Fruit fly (Drosophila melanogaster) whole organism, prepupa: ENCODE data around the gene snRNP-U1-C.

Source experiments
- CG10669 ChIP-seq: fragments of 200-800 bp; sonication (Bioruptor generic); optimal IDR thresholded peaks from 3 replicates; lab custom pipeline; 2018; ENCODE audit warnings: missing biosample characterization, mild to moderate bottlenecking, missing genetic modification characterization, moderate library complexity
- CG11294 ChIP-seq: fragments of 200-800 bp; sonication (Bioruptor generic); IDR thresholded peaks from 2 replicates; pipeline ENCODE4 v1.3.6; 2022; ENCODE audit warnings: missing biosample characterization, missing genetic modification characterization
- CG11762 ChIP-seq: fragments of 200-800 bp; sonication (Bioruptor generic); optimal IDR thresholded peaks from 3 replicates; lab custom pipeline; 2016; ENCODE audit warnings: missing biosample characterization, missing genetic modification characterization; ENCODE audit not compliant: insufficient read depth
- CG15336 ChIP-seq: fragments of 200-800 bp; sonication (Bioruptor generic); IDR thresholded peaks from 2 replicates; pipeline ENCODE4 v1.3.6; 2022; ENCODE audit warnings: missing biosample characterization, missing genetic modification characterization
- CG3032 ChIP-seq: fragments of 200-800 bp; optimal IDR thresholded peaks from 2 replicates; lab custom pipeline; 2019; ENCODE audit warnings: missing biosample characterization, mild to moderate bottlenecking, missing genetic modification characterization, moderate library complexity
- CG34406 ChIP-seq: fragments of 200-800 bp; sonication (Bioruptor generic); optimal IDR thresholded peaks from 3 replicates; lab custom pipeline; 2016; ENCODE audit warnings: missing biosample characterization, missing genetic modification characterization
- CG3919 ChIP-seq: fragments of 200-800 bp; sonication (Bioruptor generic); optimal IDR thresholded peaks from 3 replicates; lab custom pipeline; 2016; ENCODE audit warnings: missing biosample characterization, missing genetic modification characterization
- CG6163 ChIP-seq: fragments of 200-800 bp; sonication (Bioruptor generic); IDR thresholded peaks from 3 replicates; pipeline ENCODE4 v1.3.6; 2022; ENCODE audit warnings: missing biosample characterization, missing genetic modification characterization
- CG6276 ChIP-seq: fragments of 200-800 bp; sonication (Bioruptor generic); optimal IDR thresholded peaks from 2 replicates; lab custom pipeline; 2017; ENCODE audit warnings: missing biosample characterization, mild to moderate bottlenecking, missing genetic modification characterization
- CG6792 ChIP-seq: fragments of 200-800 bp; sonication (Bioruptor generic); optimal IDR thresholded peaks from 3 replicates; lab custom pipeline; 2016; ENCODE audit warnings: missing biosample characterization, missing genetic modification characterization
- CG6808 ChIP-seq: fragments of 200-800 bp; sonication (Bioruptor generic); optimal IDR thresholded peaks from 3 replicates; lab custom pipeline; 2017; ENCODE audit warnings: missing biosample characterization, missing genetic modification characterization, mild to moderate bottlenecking, moderate library complexity, missing genetic modification reagents
- CG6854 ChIP-seq: fragments of 200-800 bp; sonication (Bioruptor generic); optimal IDR thresholded peaks from 2 replicates; lab custom pipeline; 2017; ENCODE audit warnings: missing biosample characterization, mild to moderate bottlenecking, missing genetic modification characterization
- CG7368 ChIP-seq: fragments of 200-800 bp; sonication (Bioruptor generic); optimal IDR thresholded peaks from 3 replicates; lab custom pipeline; 2016; ENCODE audit warnings: missing biosample characterization, missing genetic modification characterization
- CG8119 ChIP-seq: fragments of 200-800 bp; sonication (Bioruptor generic); IDR thresholded peaks from 3 replicates; pipeline ENCODE4 v1.3.6; 2022; ENCODE audit warnings: missing biosample characterization, missing genetic modification characterization
- CG8319 ChIP-seq: fragments of 200-800 bp; sonication (Bioruptor generic); optimal IDR thresholded peaks from 3 replicates; lab custom pipeline; 2016; ENCODE audit warnings: missing biosample characterization, missing genetic modification characterization
- CG9139 ChIP-seq: fragments of 200-800 bp; sonication (Bioruptor generic); optimal IDR thresholded peaks from 3 replicates; lab custom pipeline; 2017; ENCODE audit warnings: missing biosample characterization, mild to moderate bottlenecking, missing genetic modification characterization
- Eip75B ChIP-seq: fragments of 200-800 bp; sonication (Bioruptor generic); optimal IDR thresholded peaks from 3 replicates; lab custom pipeline; 2016; ENCODE audit warnings: missing biosample characterization, missing genetic modification characterization
- Eip78C ChIP-seq: fragments of 200-800 bp; sonication (Bioruptor generic); peaks from one replicate; lab custom pipeline; 2016; ENCODE audit warnings: missing biosample characterization, missing genetic modification characterization
- Eip93F ChIP-seq: fragments of 200-800 bp; sonication (Bioruptor generic); optimal IDR thresholded peaks from 2 replicates; lab custom pipeline; 2016; ENCODE audit warnings: missing biosample characterization, mild to moderate bottlenecking, missing genetic modification characterization
- Ets21C ChIP-seq: fragments of 200-800 bp; sonication (Bioruptor generic); optimal IDR thresholded peaks from 3 replicates; lab custom pipeline; 2016; ENCODE audit warnings: missing biosample characterization, missing genetic modification characterization
- Ets96B ChIP-seq: fragments of 200-800 bp; optimal IDR thresholded peaks from 2 replicates; lab custom pipeline; 2019; ENCODE audit warnings: missing biosample characterization, mild to moderate bottlenecking, missing genetic modification characterization, moderate library complexity
- Gug ChIP-seq: fragments of 200-800 bp; sonication (Bioruptor generic); IDR thresholded peaks from 2 replicates; pipeline ENCODE4 v1.3.6; 2022; ENCODE audit warnings: missing biosample characterization, missing genetic modification characterization
- Hr38 ChIP-seq: sonication (Bioruptor generic); optimal IDR thresholded peaks from 2 replicates; lab custom pipeline; 2016; ENCODE audit warnings: missing biosample characterization, missing genetic modification characterization
- Hr4 ChIP-seq: fragments of 200-800 bp; sonication (Bioruptor generic); optimal IDR thresholded peaks from 3 replicates; lab custom pipeline; 2016; ENCODE audit warnings: missing biosample characterization, missing genetic modification characterization
- Lpt ChIP-seq: fragments of 200-800 bp; sonication (Bioruptor generic); optimal IDR thresholded peaks from 3 replicates; lab custom pipeline; 2016; ENCODE audit warnings: missing biosample characterization, missing genetic modification characterization
- Met ChIP-seq: fragments of 200-800 bp; sonication (Bioruptor generic); optimal IDR thresholded peaks from 3 replicates; lab custom pipeline; 2016; ENCODE audit warnings: missing biosample characterization, missing genetic modification characterization
- OdsH ChIP-seq: fragments of 200-800 bp; sonication (Bioruptor generic); optimal IDR thresholded peaks from 3 replicates; lab custom pipeline; 2016; ENCODE audit warnings: missing biosample characterization, missing genetic modification characterization
- Smox ChIP-seq: fragments of 200-800 bp; sonication (Bioruptor generic); optimal IDR thresholded peaks from 3 replicates; lab custom pipeline; 2016; ENCODE audit warnings: missing biosample characterization, missing genetic modification characterization
- Sox102F ChIP-seq: fragments of 200-800 bp; sonication (Bioruptor generic); optimal IDR thresholded peaks from 2 replicates; lab custom pipeline; 2016; ENCODE audit warnings: missing biosample characterization, mild to moderate bottlenecking, missing genetic modification characterization
- Sox15 ChIP-seq: fragments of 200-800 bp; sonication (Bioruptor generic); optimal IDR thresholded peaks from 3 replicates; lab custom pipeline; 2016; ENCODE audit warnings: missing biosample characterization, missing genetic modification characterization
- achi ChIP-seq: fragments of 200-800 bp; sonication (Bioruptor generic); optimal IDR thresholded peaks from 3 replicates; lab custom pipeline; 2016; ENCODE audit warnings: missing biosample characterization, missing genetic modification characterization
- acj6 ChIP-seq: fragments of 200-800 bp; sonication (Bioruptor generic); optimal IDR thresholded peaks from 3 replicates; lab custom pipeline; 2016; ENCODE audit warnings: missing biosample characterization, missing genetic modification characterization
- cyc ChIP-seq: fragments of 200-800 bp; sonication (Bioruptor generic); optimal IDR thresholded peaks from 3 replicates; lab custom pipeline; 2016; ENCODE audit warnings: missing biosample characterization, missing genetic modification characterization
- eg ChIP-seq: fragments of 200-800 bp; sonication (Bioruptor generic); IDR thresholded peaks from 3 replicates; pipeline ENCODE4 v1.3.6; 2022; ENCODE audit warnings: missing biosample characterization, missing genetic modification characterization
- esn ChIP-seq: fragments of 200-800 bp; sonication (Bioruptor generic); optimal IDR thresholded peaks from 2 replicates; lab custom pipeline; 2016; ENCODE audit warnings: missing biosample characterization, mild to moderate bottlenecking, missing genetic modification characterization, moderate library complexity
- fd59A ChIP-seq: fragments of 200-800 bp; sonication (Bioruptor generic); optimal IDR thresholded peaks from 2 replicates; lab custom pipeline; 2017; ENCODE audit warnings: missing biosample characterization, mild to moderate bottlenecking, missing genetic modification characterization, missing genetic modification reagents
- fd85E ChIP-seq: fragments of 200-800 bp; sonication (Bioruptor generic); optimal IDR thresholded peaks from 3 replicates; lab custom pipeline; 2016; ENCODE audit warnings: missing biosample characterization, missing genetic modification characterization
- fkh ChIP-seq: fragments of 200-800 bp; sonication (Bioruptor generic); optimal IDR thresholded peaks from 3 replicates; lab custom pipeline; 2017; ENCODE audit warnings: missing biosample characterization, mild to moderate bottlenecking, missing genetic modification characterization, moderate library complexity
- lz ChIP-seq: fragments of 200-800 bp; sonication (Bioruptor generic); optimal IDR thresholded peaks from 3 replicates; lab custom pipeline; 2016; ENCODE audit warnings: missing biosample characterization, missing genetic modification characterization
- pdm3 ChIP-seq: fragments of 200-800 bp; sonication (Bioruptor generic); optimal IDR thresholded peaks from 3 replicates; lab custom pipeline; 2016; ENCODE audit warnings: missing biosample characterization, missing genetic modification characterization
- salr ChIP-seq, 2 experiments: fragments of 200-800 bp; sonication (Bioruptor generic); optimal IDR thresholded peaks; 3 replicates each; lab custom pipeline; 2016 to 2018; ENCODE audit warnings: missing biosample characterization in 2 of 2, missing genetic modification characterization in 2 of 2, mild to moderate bottlenecking in 1 of 2
- spab ChIP-seq: fragments of 200-800 bp; sonication (Bioruptor generic); optimal IDR thresholded peaks from 2 replicates; lab custom pipeline; 2017; ENCODE audit warnings: missing biosample characterization, mild to moderate bottlenecking, missing genetic modification characterization, missing genetic modification reagents
- ss ChIP-seq, 2 experiments: fragments of 200-800 bp; sonication (Bioruptor generic); optimal IDR thresholded peaks; 2 replicates in 1 of 2; 3 replicates in 1 of 2; lab custom pipeline; 2017 to 2018; ENCODE audit warnings: mild to moderate bottlenecking in 2 of 2, missing biosample characterization in 2 of 2, missing genetic modification characterization in 2 of 2, moderate library complexity in 1 of 2
- topi ChIP-seq: fragments of 200-800 bp; sonication (Bioruptor generic); optimal IDR thresholded peaks from 3 replicates; lab custom pipeline; 2016; ENCODE audit warnings: missing biosample characterization, missing genetic modification characterization
- vri ChIP-seq: fragments of 200-800 bp; sonication (Bioruptor generic); optimal IDR thresholded peaks from 3 replicates; lab custom pipeline; 2016; ENCODE audit warnings: missing biosample characterization, mild to moderate bottlenecking, missing genetic modification characterization

The snRNP-U1-C gene

dm6 chr3R:19028758-19029157, 45.3 kb upstream of the snRNP-U1-C start, which contains the start of the genes GatA and P5cr (continued):
- TF ChIP-seq Ets96B (tag; lab: Kevin White, UChicago) (peak; percentile 70), vri (GFP tag; lab: Kevin White, UChicago) (peak; percentile 86), acj6 (GFP tag; lab: Kevin White, UChicago) (peak; percentile 87), spab (no peak), ss (GFP tag; optimal IDR thresholded peaks at IDR 0.05; lab: Kevin White, UChicago) (peak in 1 of 2 experiments; percentile 53), CG6792 (GFP tag; lab: Kevin White, UChicago) (peak; percentile 72), CG3919 (peak; percentile 89), CG10669 (GFP tag; lab: Kevin White, UChicago) (no peak), lz (GFP tag; lab: Kevin White, UChicago) (peak; percentile 82), Eip78C (GFP tag; lab: Kevin White, UChicago) (peak; percentile 94), CG11762 (GFP tag; lab: Kevin White, UChicago) (peak; percentile 66), achi (GFP tag; lab: Kevin White, UChicago) (peak; percentile 82), CG6163 (GFP tag; lab: Robert Waterston, UW) (peak; percentile 92), CG7368 (GFP tag; lab: Kevin White, UChicago) (peak; percentile 77), Eip93F (GFP tag; lab: Kevin White, UChicago) (no peak), Met (GFP tag; lab: Kevin White, UChicago) (no peak), OdsH (GFP tag; lab: Kevin White, UChicago) (peak; percentile 85), fd85E (GFP tag; lab: Kevin White, UChicago) (no peak), Ets21C (GFP tag; lab: Kevin White, UChicago) (peak; percentile 68), CG8319 (GFP tag; lab: Kevin White, UChicago) (no peak), CG3032 (peak; percentile 69), eg (GFP tag; lab: Robert Waterston, UW) (peak; percentile 93), CG34406 (GFP tag; lab: Kevin White, UChicago) (peak; percentile 58), esn (GFP tag; lab: Kevin White, UChicago) (peak; percentile 84), CG6276 (GFP tag; lab: Kevin White, UChicago) (no peak), CG6854 (GFP tag; lab: Kevin White, UChicago) (peak; percentile 55), CG15336 (GFP tag; lab: Robert Waterston, UW) (peak; percentile 67), salr (GFP tag; optimal IDR thresholded peaks at IDR 0.05; lab: Kevin White, UChicago) (peak in 1 of 2 experiments; percentile 67), fd59A (peak; percentile 56), topi (peak; percentile 65), cyc (peak; percentile 82), pdm3 (GFP tag; lab: Kevin White, UChicago) (peak; percentile 88), fkh (GFP tag; lab: Kevin White, UChicago) (peak; percentile 74), Sox102F (no peak), Lpt (peak; percentile 75), CG11294 (GFP tag; lab: Robert Waterston, UW) (peak; percentile 73), Sox15 (GFP tag; lab: Kevin White, UChicago) (peak; percentile 62)

DNA sequence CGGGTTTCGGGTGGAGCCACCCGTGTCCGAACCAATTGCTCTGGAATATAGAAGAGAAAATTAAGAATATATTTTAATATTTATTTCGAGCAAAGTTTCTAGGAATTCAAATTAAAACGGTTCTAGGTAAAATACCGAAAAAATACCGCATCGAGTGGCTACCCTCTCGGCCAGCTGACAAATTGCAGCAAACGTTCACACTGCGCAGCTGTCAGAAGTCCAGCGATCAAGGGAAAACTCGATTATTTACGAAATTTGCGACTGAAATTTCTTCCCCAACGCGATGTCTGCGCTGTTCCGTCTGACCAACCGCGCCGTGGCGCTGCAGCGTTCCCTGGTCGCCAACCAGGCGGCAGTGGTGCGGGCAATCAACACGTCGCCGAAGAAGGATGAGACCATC, 43.7 kb upstream of the snRNP-U1-C start, which contains the start of gene NP15.6:
TSS of gene NP15.6 (plus strand) at position 204 of the 400 bp plus-strand sequence.
- TF ChIP-seq CG9139 (GFP tag; lab: Kevin White, UChicago) (no peak), vri (GFP tag; lab: Kevin White, UChicago) (no peak), achi (GFP tag; lab: Kevin White, UChicago) (peak; percentile 99), CG6854 (GFP tag; lab: Kevin White, UChicago) (no peak), fd59A (no peak), fkh (GFP tag; lab: Kevin White, UChicago) (no peak)

- no peak for TF ChIP-seq CG11294 (GFP tag; lab: Robert Waterston, UW)
- TF ChIP-seq Smox (GFP tag; lab: Kevin White, UChicago), result no peak
- TF ChIP-seq Ets21C (GFP tag; lab: Kevin White, UChicago), result no peak
- no peak for TF ChIP-seq Eip75B (GFP tag; lab: Kevin White, UChicago)
- no peak for TF ChIP-seq fd85E (GFP tag; lab: Kevin White, UChicago)
- no peak for TF ChIP-seq fd59A
- no peak for TF ChIP-seq CG8119 (GFP tag; lab: Robert Waterston, UW)
- TF ChIP-seq Met (GFP tag; lab: Kevin White, UChicago), result no peak
- TF ChIP-seq CG6854 (GFP tag; lab: Kevin White, UChicago), result no peak
- TF ChIP-seq Hr38, result no peak
- no peak for TF ChIP-seq CG6808 (GFP tag; lab: Kevin White, UChicago)
- no peak for TF ChIP-seq CG34406 (GFP tag; lab: Kevin White, UChicago)
- no peak for TF ChIP-seq vri (GFP tag; lab: Kevin White, UChicago)
- TF ChIP-seq Hr4 (GFP tag; lab: Kevin White, UChicago), result no peak
- no peak for TF ChIP-seq Gug (GFP tag; lab: Robert Waterston, UW)
Measured at dm6 chr3R:19024761-19025160, 41.3 kb upstream of the snRNP-U1-C start, which contains the start of gene CG14285. Gene CG14285, plus strand, starts transcription at chr3R:19025099.
